Worm (Caenorhabditis elegans) whole organism, late embryonic: ENCODE results near the gene idpc-1.

ENCODE experiments used
- C08G9.2 ChIP-seq: sonication (generic microtip); optimal IDR thresholded peaks from 2 replicates; lab custom pipeline; 2016; ENCODE audit warnings: mild to moderate bottlenecking, missing genetic modification characterization, moderate library complexity, missing compliant biosample characterization
- K02D7.2 ChIP-seq: sonication (generic microtip); optimal IDR thresholded peaks from 2 replicates; lab custom pipeline; 2017; ENCODE audit warnings: mild to moderate bottlenecking, missing genetic modification characterization, missing compliant biosample characterization
- K09A11.1 ChIP-seq: sonication (generic microtip); optimal IDR thresholded peaks from 2 replicates; lab custom pipeline; 2017; ENCODE audit warnings: antibody characterized with exemption, mild to moderate bottlenecking, missing genetic modification characterization, missing compliant biosample characterization; ENCODE audit not compliant: insufficient read depth
- T23F11.4 ChIP-seq: fragments of 200-800 bp; sonication (Bioruptor generic); optimal IDR thresholded peaks from 2 replicates; lab custom pipeline; 2018; ENCODE audit warnings: mild to moderate bottlenecking, missing genetic modification characterization, missing compliant biosample characterization
- Y22D7AL.16 ChIP-seq: sonication (generic microtip); optimal IDR thresholded peaks from 2 replicates; lab custom pipeline; 2016; ENCODE audit warnings: missing genetic modification characterization, missing compliant biosample characterization
- ahr-1 ChIP-seq: sonication (generic microtip); optimal IDR thresholded peaks from 2 replicates; lab custom pipeline; 2016; ENCODE audit warnings: missing genetic modification characterization, missing compliant biosample characterization
- ama-1 ChIP-seq: fragments of 150-350 bp; optimal IDR thresholded peaks from 2 replicates; lab custom pipeline; 2014
- ceh-24 ChIP-seq: sonication (generic microtip); optimal IDR thresholded peaks from 2 replicates; lab custom pipeline; 2016; ENCODE audit warnings: mild to moderate bottlenecking, missing genetic modification characterization, missing compliant biosample characterization
- ceh-31 ChIP-seq: sonication (generic microtip); optimal IDR thresholded peaks from 2 replicates; lab custom pipeline; 2016; ENCODE audit warnings: missing genetic modification characterization, missing compliant biosample characterization
- ceh-45 ChIP-seq: fragments of 200-800 bp; sonication (Bioruptor generic); IDR thresholded peaks from 2 replicates; pipeline ENCODE4 v1.3.6; 2022; ENCODE audit warnings: missing genetic modification reagents, missing genetic modification characterization, missing compliant biosample characterization
- ceh-48 ChIP-seq: sonication (generic microtip); optimal IDR thresholded peaks from 2 replicates; lab custom pipeline; 2016; ENCODE audit warnings: missing genetic modification characterization, inconsistent platforms, missing compliant biosample characterization
- ceh-6 ChIP-seq: fragments of 200-800 bp; sonication (Bioruptor generic); optimal IDR thresholded peaks from 2 replicates; lab custom pipeline; 2018; ENCODE audit warnings: mild to moderate bottlenecking, missing genetic modification characterization, missing compliant biosample characterization
- dmd-4 ChIP-seq: sonication (generic microtip); optimal IDR thresholded peaks from 2 replicates; lab custom pipeline; 2016; ENCODE audit warnings: borderline replicate concordance, missing genetic modification characterization, missing compliant biosample characterization
- dve-1 ChIP-seq: sonication (generic microtip); optimal IDR thresholded peaks from 2 replicates; lab custom pipeline; 2017; ENCODE audit warnings: antibody characterized with exemption, mild to moderate bottlenecking, missing genetic modification characterization, missing compliant biosample characterization
- elt-2 ChIP-seq: sonication (generic microtip); optimal IDR thresholded peaks from 2 replicates; lab custom pipeline; 2016; ENCODE audit warnings: missing genetic modification reagents, missing genetic modification characterization, missing compliant biosample characterization
- ets-4 ChIP-seq: sonication (generic microtip); optimal IDR thresholded peaks from 2 replicates; lab custom pipeline; 2016; ENCODE audit warnings: missing genetic modification characterization, missing compliant biosample characterization
- eyg-1 ChIP-seq: sonication (generic microtip); optimal IDR thresholded peaks from 2 replicates; lab custom pipeline; 2016; ENCODE audit warnings: missing genotype, missing genetic modification characterization, missing compliant biosample characterization
- fax-1 ChIP-seq: sonication (generic microtip); optimal IDR thresholded peaks from 2 replicates; lab custom pipeline; 2016; ENCODE audit warnings: missing genotype, missing genetic modification characterization, missing compliant biosample characterization
- gmeb-2 ChIP-seq: sonication (generic microtip); optimal IDR thresholded peaks from 2 replicates; lab custom pipeline; 2016; ENCODE audit warnings: missing genetic modification characterization, inconsistent platforms, missing compliant biosample characterization
- hlh-13 ChIP-seq: fragments of 200-800 bp; sonication (Bioruptor generic); optimal IDR thresholded peaks from 2 replicates; lab custom pipeline; 2018; ENCODE audit warnings: mild to moderate bottlenecking, missing genetic modification characterization, missing compliant biosample characterization
- hlh-15 ChIP-seq: sonication (generic microtip); optimal IDR thresholded peaks from 2 replicates; lab custom pipeline; 2016; ENCODE audit warnings: missing genetic modification characterization, missing compliant biosample characterization
- hlh-30 ChIP-seq: sonication (generic microtip); optimal IDR thresholded peaks from 2 replicates; lab custom pipeline; 2017; ENCODE audit warnings: antibody characterized with exemption, missing genetic modification characterization, missing compliant biosample characterization; ENCODE audit not compliant: insufficient read depth
- lin-11 ChIP-seq: fragments of 200-800 bp; sonication (Bioruptor generic); optimal IDR thresholded peaks from 2 replicates; lab custom pipeline; 2018; ENCODE audit warnings: mild to moderate bottlenecking, missing genetic modification characterization, missing compliant biosample characterization
- mec-3 ChIP-seq: sonication (generic microtip); optimal IDR thresholded peaks from 2 replicates; lab custom pipeline; 2016; ENCODE audit warnings: borderline replicate concordance, missing genetic modification characterization, missing compliant biosample characterization
- nhr-11 ChIP-seq: fragments of 150-350 bp; optimal IDR thresholded peaks from 2 replicates; lab custom pipeline; 2014; ENCODE audit warnings: missing biosample characterization, missing genetic modification characterization
- npax-4 ChIP-seq: sonication (generic microtip); optimal IDR thresholded peaks from 2 replicates; lab custom pipeline; 2016; ENCODE audit warnings: missing genetic modification characterization, missing compliant biosample characterization
- pag-3 ChIP-seq: sonication (generic microtip); optimal IDR thresholded peaks from 2 replicates; lab custom pipeline; 2016; ENCODE audit warnings: missing compliant biosample characterization, missing genetic modification characterization, borderline replicate concordance
- pqm-1 ChIP-seq: sonication (generic microtip); optimal IDR thresholded peaks from 2 replicates; lab custom pipeline; 2016; ENCODE audit warnings: missing genetic modification characterization, missing compliant biosample characterization
- pros-1 ChIP-seq: fragments of 150-350 bp; optimal IDR thresholded peaks from 2 replicates; lab custom pipeline; 2014; ENCODE audit warnings: missing biosample characterization, missing genetic modification reagents, missing genetic modification characterization
- sox-4 ChIP-seq: sonication (generic microtip); optimal IDR thresholded peaks from 2 replicates; lab custom pipeline; 2017; ENCODE audit warnings: mild to moderate bottlenecking, missing genetic modification characterization, inconsistent platforms, missing compliant biosample characterization
- syd-9 ChIP-seq: sonication (generic microtip); optimal IDR thresholded peaks from 2 replicates; lab custom pipeline; 2016; ENCODE audit warnings: mild to moderate bottlenecking, missing genetic modification characterization, moderate library complexity, missing compliant biosample characterization
- tbx-2 ChIP-seq: sonication (generic microtip); optimal IDR thresholded peaks from 2 replicates; lab custom pipeline; 2016; ENCODE audit warnings: missing genetic modification characterization, missing compliant biosample characterization
- ttx-3 ChIP-seq: sonication (generic microtip); optimal IDR thresholded peaks from 2 replicates; lab custom pipeline; 2016; ENCODE audit warnings: missing genetic modification reagents, missing genetic modification characterization, missing compliant biosample characterization
- unc-42 ChIP-seq: sonication (generic microtip); optimal IDR thresholded peaks from 2 replicates; lab custom pipeline; 2016; ENCODE audit warnings: missing genotype, missing genetic modification characterization, missing compliant biosample characterization
- unc-86 ChIP-seq: sonication (generic microtip); optimal IDR thresholded peaks from 2 replicates; lab custom pipeline; 2016; ENCODE audit warnings: missing genetic modification characterization, missing compliant biosample characterization
- zip-5 ChIP-seq: sonication (generic microtip); optimal IDR thresholded peaks from 2 replicates; lab custom pipeline; 2016; ENCODE audit warnings: missing genetic modification characterization, missing compliant biosample characterization

The idpc-1 gene

ce11 chrIII:11381922-11382321 lies 45.1 kb upstream of the idpc-1 start, which contains the start of gene subs-4:
TSS of gene subs-4 (plus strand) at chrIII:11382222.
- TF ChIP-seq K02D7.2 (tag; lab: Kevin White, UChicago) (no peak), ceh-31 (tag; lab: Kevin White, UChicago) (no peak), dve-1 (tag; lab: Kevin White, UChicago) (no peak)

DNA sequence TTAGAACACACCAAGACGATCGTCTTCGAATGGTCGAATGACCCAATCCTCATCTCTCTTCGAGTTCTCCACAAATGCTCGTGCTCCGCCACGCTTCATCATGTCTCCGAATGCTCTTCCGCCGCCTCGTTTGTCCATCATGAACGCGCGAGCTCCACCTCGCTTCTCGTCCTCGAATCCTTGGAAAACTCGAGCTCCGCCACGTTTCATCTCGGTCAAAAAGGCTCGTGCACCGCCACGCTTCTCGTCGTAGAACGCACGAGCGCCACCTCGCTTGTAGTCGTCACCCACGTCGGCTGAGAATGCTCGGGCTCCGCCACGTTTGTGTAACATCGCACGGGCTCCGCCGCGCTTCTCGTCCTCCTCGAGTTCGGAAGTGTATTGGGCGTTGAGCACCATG lies 37.6 kb upstream of the idpc-1 start:
- TF ChIP-seq ahr-1 (tag; lab: Kevin White, UChicago) (no peak), pros-1 (tag; lab: Kevin White, UChicago) (no peak), ceh-24 (no peak), ttx-3 (tag; lab: Kevin White, UChicago) (no peak), ama-1 (lab: Kevin White, UChicago) (no peak), T23F11.4 (GFP tag; lab: Kevin White, UChicago) (no peak), ceh-45 (GFP tag; lab: Robert Waterston, UW) (no peak), fax-1 (tag; lab: Kevin White, UChicago) (no peak), Y22D7AL.16 (no peak), sox-4 (tag; lab: Kevin White, UChicago) (no peak), K09A11.1 (tag; lab: Kevin White, UChicago) (no peak), eyg-1 (no peak), ceh-48 (tag; lab: Kevin White, UChicago) (no peak), zip-5 (no peak), unc-86 (no peak), npax-4 (no peak), mec-3 (tag; lab: Kevin White, UChicago) (no peak)

- TF ChIP-seq unc-42 (tag; lab: Kevin White, UChicago) (peak; percentile 59), unc-86 (no peak)
These were observed 36.2 kb upstream of the idpc-1 start for ce11 chrIII:11390832-11391231.

DNA sequence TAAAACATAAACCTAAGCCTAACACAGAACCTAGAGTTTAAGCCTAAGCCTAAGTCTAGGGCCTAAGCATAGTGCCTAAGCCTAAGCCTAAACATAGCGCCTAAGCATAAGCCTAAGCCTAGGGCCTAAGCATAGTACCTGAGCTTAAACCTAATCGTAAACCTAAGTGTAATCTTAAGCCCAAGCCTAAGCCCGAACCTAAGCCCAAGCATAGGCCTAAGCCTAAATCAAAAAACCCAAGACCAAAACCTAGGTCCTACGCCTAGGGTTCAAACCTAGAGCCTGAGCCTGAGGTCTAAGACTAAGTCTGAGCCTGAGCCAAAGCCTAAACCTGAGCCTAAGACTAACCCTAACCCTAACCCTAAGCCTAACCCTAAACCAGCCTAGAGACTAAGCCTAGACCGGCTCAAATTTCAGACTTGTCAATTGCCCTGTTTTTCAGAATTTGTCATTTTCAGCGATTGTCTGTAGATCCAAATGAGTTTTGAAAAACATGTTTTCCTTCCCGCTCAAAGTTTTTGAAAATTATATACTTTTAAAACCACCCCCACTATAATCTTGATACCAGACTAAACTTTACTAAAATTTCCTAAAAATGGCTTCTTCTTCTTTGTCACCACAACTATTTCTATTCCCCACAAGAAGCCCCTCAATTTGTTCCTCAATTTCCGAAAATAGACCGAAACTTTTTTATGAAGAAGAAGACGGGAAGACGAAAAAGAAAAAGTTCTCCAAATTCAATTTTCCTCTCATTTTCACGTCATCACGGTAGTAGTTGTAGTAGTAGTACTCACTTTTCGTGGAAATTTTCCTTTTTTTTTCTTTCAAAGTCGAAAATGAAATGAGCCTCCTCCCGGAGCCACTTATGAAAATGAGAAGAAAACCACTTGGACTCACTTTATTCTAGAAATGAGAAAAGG lies 35.1 kb upstream of the idpc-1 start:
- TF ChIP-seq pqm-1, result no peak
- peak; percentile 67 for TF ChIP-seq unc-42 (tag; lab: Kevin White, UChicago)

- TF ChIP-seq C08G9.2 (tag; lab: Kevin White, UChicago) (no peak), nhr-11 (tag; lab: Kevin White, UChicago) (no peak), dmd-4 (no peak), dve-1 (tag; lab: Kevin White, UChicago) (peak; percentile 85)
These were observed 34.3 kb upstream of the idpc-1 start for ce11 chrIII:11392740-11393139.

DNA sequence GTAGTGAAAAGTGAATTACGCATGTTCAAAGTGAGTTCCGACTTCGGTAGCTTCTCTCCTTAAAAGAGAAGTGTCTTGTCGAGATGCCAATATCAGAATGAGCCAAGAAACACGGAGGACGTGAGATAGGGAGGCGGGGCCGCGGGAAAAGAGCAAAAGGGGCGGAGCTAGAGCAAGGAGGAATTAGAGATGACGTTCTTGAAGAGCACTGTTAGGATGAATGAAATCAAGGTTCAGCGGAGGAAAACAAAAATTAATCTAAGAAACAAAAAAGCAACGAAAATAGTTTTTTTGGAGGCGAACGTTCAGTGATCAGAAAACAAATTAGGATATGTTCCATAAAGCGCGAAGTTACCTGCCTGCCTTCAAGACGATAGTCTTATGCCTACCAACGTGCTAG lies 33.8 kb upstream of the idpc-1 start, which contains the start of gene nlp-21:
Gene nlp-21 (minus strand): TSS at position 101 of the 400 bp plus-strand sequence.
- TF ChIP-seq gmeb-2 (tag; lab: Kevin White, UChicago) (no peak), pqm-1 (no peak), ceh-6 (GFP tag; lab: Kevin White, UChicago) (no peak), Y22D7AL.16 (no peak), hlh-30 (no peak), syd-9 (tag; lab: Kevin White, UChicago) (no peak), pros-1 (tag; lab: Kevin White, UChicago) (no peak), nhr-11 (tag; lab: Kevin White, UChicago) (no peak), hlh-13 (GFP tag; lab: Kevin White, UChicago) (no peak), dmd-4 (no peak), hlh-15 (no peak), ttx-3 (tag; lab: Kevin White, UChicago) (no peak), elt-2 (tag; lab: Kevin White, UChicago) (no peak), ceh-48 (tag; lab: Kevin White, UChicago) (no peak), ama-1 (lab: Kevin White, UChicago) (no peak), tbx-2 (no peak), ets-4 (tag; lab: Kevin White, UChicago) (no peak), lin-11 (tag; lab: Kevin White, UChicago) (no peak), pag-3 (no peak)
